Worm (Caenorhabditis elegans) whole organism, midembryonic: ENCODE data around the gene C07E3.3.

Source experiments
- flt-1 ChIP-seq: fragments of 200-800 bp; sonication (Bioruptor generic); IDR thresholded peaks from 2 replicates; pipeline ENCODE4 v1.3.6; 2022; ENCODE audit warnings: missing genetic modification characterization, missing compliant biosample characterization
- tab-1 ChIP-seq: fragments of 200-800 bp; sonication (Bioruptor generic); IDR thresholded peaks from 2 replicates; pipeline ENCODE4 v1.3.6; 2022; ENCODE audit warnings: missing genetic modification characterization, missing compliant biosample characterization

DNA sequence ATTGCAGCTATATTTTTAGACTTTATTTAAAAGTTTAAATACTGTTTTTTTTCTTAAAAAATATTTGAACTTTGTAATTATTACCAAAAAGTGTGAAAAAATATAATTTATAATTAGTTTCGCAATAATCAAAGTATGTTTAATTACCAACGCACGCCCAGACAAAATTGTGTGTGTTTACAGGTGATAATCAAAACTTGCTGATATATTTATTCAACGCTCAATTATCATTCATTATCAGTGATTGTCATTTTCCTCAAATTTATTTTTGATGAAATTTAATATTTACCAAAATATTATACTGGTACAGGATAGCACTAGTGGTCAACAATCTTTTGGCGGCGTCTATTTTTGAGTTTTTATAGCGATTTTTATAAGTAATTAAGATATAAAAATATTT is 15.7 kb upstream of the C07E3.3 start:
- no peak for TF ChIP-seq flt-1 (GFP tag; lab: Robert Waterston, UW)
- no peak for TF ChIP-seq tab-1 (GFP tag; lab: Robert Waterston, UW)
